Worm (Caenorhabditis elegans) whole organism, L4 larva: ENCODE data around the gene dnj-17.

Experiments used
- Y5F2A.4 ChIP-seq: fragments of 200-800 bp; sonication (Bioruptor generic); optimal IDR thresholded peaks from 2 replicates; lab custom pipeline; 2018; ENCODE audit warnings: mild to moderate bottlenecking, missing genetic modification characterization, missing compliant biosample characterization
- Y75B8A.6 ChIP-seq: fragments of 200-800 bp; sonication (Bioruptor generic); IDR thresholded peaks from 2 replicates; pipeline ENCODE4 v1.3.6; 2022; ENCODE audit warnings: missing genetic modification reagents, missing genetic modification characterization, missing compliant biosample characterization
- ceh-62 ChIP-seq: sonication (generic microtip); optimal IDR thresholded peaks from 2 replicates; lab custom pipeline; 2017; ENCODE audit warnings: missing biosample characterization, missing genetic modification characterization
- ceh-82 ChIP-seq: sonication (generic microtip); optimal IDR thresholded peaks from 2 replicates; lab custom pipeline; 2017; ENCODE audit warnings: missing biosample characterization, missing genetic modification characterization
- lin-13 ChIP-seq: fragments of 150-350 bp; optimal IDR thresholded peaks from 2 replicates; lab custom pipeline; 2014; ENCODE audit warnings: missing biosample characterization, missing genetic modification reagents, missing genetic modification characterization
- lin-39 ChIP-seq: fragments of 150-350 bp; optimal IDR thresholded peaks from 2 replicates; lab custom pipeline; 2014; ENCODE audit warnings: missing biosample characterization, missing genetic modification reagents, missing genetic modification characterization
- unc-39 ChIP-seq: sonication (generic microtip); optimal IDR thresholded peaks from 2 replicates; lab custom pipeline; 2017; ENCODE audit warnings: missing biosample characterization, missing genetic modification characterization
- ztf-11 ChIP-seq: fragments of 150-350 bp; optimal IDR thresholded peaks from 2 replicates; lab custom pipeline; 2014; ENCODE audit warnings: missing biosample characterization, missing genetic modification characterization

- TF ChIP-seq Y5F2A.4 (no peak), ceh-62 (no peak), ceh-82 (no peak), Y75B8A.6 (no peak), lin-39 (no peak), unc-39 (no peak), lin-13 (GFP tag; lab: Kevin White, UChicago) (no peak), ztf-11 (tag; lab: Kevin White, UChicago) (no peak)
Observed at ce11 chrIII:13435570-13435969, 42.4 kb upstream of the dnj-17 start, which contains the start of gene F45G2.8.
